Fruit fly (Drosophila melanogaster) whole organism, embryonic: ENCODE results near the gene CG7054.

Source experiments
- B-H2 ChIP-seq: fragments of 200-800 bp; sonication (Bioruptor generic); optimal IDR thresholded peaks from 2 replicates; lab custom pipeline; 2018; ENCODE audit warnings: missing biosample characterization, mild to moderate bottlenecking, missing genetic modification characterization
- CG10431 ChIP-seq: fragments of 200-800 bp; sonication (Bioruptor generic); optimal IDR thresholded peaks from 3 replicates; lab custom pipeline; 2018; ENCODE audit warnings: missing biosample characterization, mild to moderate bottlenecking, missing genetic modification characterization
- CG10959 ChIP-seq: fragments of 200-800 bp; sonication (Bioruptor generic); IDR thresholded peaks from 2 replicates; pipeline ENCODE4 v1.3.6; 2022; ENCODE audit warnings: missing biosample characterization, missing genetic modification characterization
- CG12155 ChIP-seq: fragments of 200-800 bp; sonication (Bioruptor generic); optimal IDR thresholded peaks from 3 replicates; lab custom pipeline; 2016; ENCODE audit warnings: missing biosample characterization, missing genetic modification characterization
- CG12769 ChIP-seq: fragments of 200-800 bp; sonication (Bioruptor generic); optimal IDR thresholded peaks from 2 replicates; lab custom pipeline; 2019; ENCODE audit warnings: missing biosample characterization, mild to moderate bottlenecking, missing genetic modification characterization, moderate library complexity
- CG15601 ChIP-seq: fragments of 200-800 bp; sonication (Bioruptor generic); optimal IDR thresholded peaks from 3 replicates; lab custom pipeline; 2019; ENCODE audit warnings: missing biosample characterization, mild to moderate bottlenecking, missing genetic modification characterization, moderate library complexity
- CG16779 ChIP-seq: fragments of 200-800 bp; sonication (Bioruptor generic); IDR thresholded peaks from 2 replicates; pipeline ENCODE4 v1.3.6; 2022; ENCODE audit warnings: missing biosample characterization, missing genetic modification characterization
- CG17829 ChIP-seq: fragments of 200-800 bp; optimal IDR thresholded peaks from 2 replicates; lab custom pipeline; 2019; ENCODE audit warnings: missing biosample characterization, mild to moderate bottlenecking, missing genetic modification characterization, moderate library complexity
- CG18262 ChIP-seq: fragments of 200-800 bp; optimal IDR thresholded peaks from 3 replicates; lab custom pipeline; 2019; ENCODE audit warnings: missing biosample characterization, mild to moderate bottlenecking, missing genetic modification characterization, moderate library complexity
- CG31388 ChIP-seq: fragments of 200-800 bp; sonication (Bioruptor generic); optimal IDR thresholded peaks from 2 replicates; lab custom pipeline; 2016; ENCODE audit warnings: missing biosample characterization, missing genetic modification characterization
- CG4360 ChIP-seq: fragments of 200-800 bp; sonication (Bioruptor generic); IDR thresholded peaks from 2 replicates; pipeline ENCODE4 v1.3.6; 2022; ENCODE audit warnings: missing biosample characterization, missing genetic modification characterization
- CG4730 ChIP-seq: fragments of 200-800 bp; sonication (Bioruptor generic); IDR thresholded peaks from 2 replicates; pipeline ENCODE4 v1.3.6; 2022; ENCODE audit warnings: missing biosample characterization, missing genetic modification characterization
- CG7745 ChIP-seq: fragments of 200-800 bp; sonication (Bioruptor generic); optimal IDR thresholded peaks from 2 replicates; lab custom pipeline; 2018; ENCODE audit warnings: missing biosample characterization, mild to moderate bottlenecking, missing genetic modification characterization, moderate library complexity
- CG9797 ChIP-seq: fragments of 200-800 bp; sonication (Bioruptor generic); optimal IDR thresholded peaks from 3 replicates; lab custom pipeline; 2018; ENCODE audit warnings: missing biosample characterization, mild to moderate bottlenecking, missing genetic modification characterization
- CHES-1-like ChIP-seq: fragments of 200-800 bp; sonication (Bioruptor generic); optimal IDR thresholded peaks from 2 replicates; lab custom pipeline; 2016; ENCODE audit warnings: missing biosample characterization, missing genetic modification characterization
- Chrac-16 ChIP-seq: fragments of 200-800 bp; sonication (Bioruptor generic); optimal IDR thresholded peaks from 3 replicates; lab custom pipeline; 2016; ENCODE audit warnings: missing biosample characterization, missing genetic modification characterization
- CkIIα-i1 ChIP-seq: fragments of 200-800 bp; sonication (Bioruptor generic); IDR thresholded peaks from 2 replicates; pipeline ENCODE4 v1.3.6; 2022; ENCODE audit warnings: missing biosample characterization, missing genetic modification characterization
- Dbx ChIP-seq: fragments of 200-800 bp; sonication (Bioruptor generic); IDR thresholded peaks from 3 replicates; pipeline ENCODE4 v1.3.6; 2022; ENCODE audit warnings: missing biosample characterization, missing genetic modification characterization
- Deaf1 ChIP-seq: fragments of 200-800 bp; optimal IDR thresholded peaks from 3 replicates; lab custom pipeline; 2019; ENCODE audit warnings: missing biosample characterization, mild to moderate bottlenecking, missing genetic modification characterization, moderate library complexity
- Dip2 ChIP-seq: fragments of 200-800 bp; sonication (Bioruptor generic); IDR thresholded peaks from 2 replicates; pipeline ENCODE4 v1.3.6; 2022; ENCODE audit warnings: missing biosample characterization, missing genetic modification characterization
- Hand ChIP-seq: fragments of 200-800 bp; sonication (Bioruptor generic); optimal IDR thresholded peaks from 2 replicates; lab custom pipeline; 2017; ENCODE audit warnings: mild to moderate bottlenecking, missing biosample characterization, missing genetic modification reagents, missing genetic modification characterization
- Hr51 ChIP-seq, 2 experiments: fragments of 200-800 bp; sonication (Bioruptor generic); optimal IDR thresholded peaks; 2 replicates in 1 of 2; 3 replicates in 1 of 2; lab custom pipeline; 2016 to 2018; ENCODE audit warnings: missing biosample characterization in 2 of 2, missing genetic modification characterization in 2 of 2, mild to moderate bottlenecking in 1 of 2, moderate library complexity in 1 of 2
- Lhr ChIP-seq: fragments of 200-800 bp; sonication (Bioruptor generic); optimal IDR thresholded peaks from 3 replicates; lab custom pipeline; 2017; ENCODE audit warnings: mild to moderate bottlenecking, missing biosample characterization, missing genetic modification reagents, missing genetic modification characterization
- Med ChIP-seq: fragments of 200-800 bp; sonication (Bioruptor generic); peaks from one replicate; lab custom pipeline; 2016; ENCODE audit warnings: missing biosample characterization, missing genetic modification characterization, mild to moderate bottlenecking, inconsistent platforms, moderate library complexity
- NK7.1 ChIP-seq: fragments of 200-800 bp; sonication (Bioruptor generic); optimal IDR thresholded peaks from 3 replicates; lab custom pipeline; 2016; ENCODE audit warnings: missing biosample characterization, missing genetic modification characterization
- Nf-YB ChIP-seq: fragments of 200-800 bp; sonication (Bioruptor generic); optimal IDR thresholded peaks from 3 replicates; lab custom pipeline; 2019; ENCODE audit warnings: missing biosample characterization, mild to moderate bottlenecking, missing genetic modification characterization, moderate library complexity
- Pdp1 ChIP-seq, 2 experiments: fragments of 200-800 bp; sonication (Bioruptor generic); optimal IDR thresholded peaks; 3 replicates each; lab custom pipeline; 2016; ENCODE audit warnings: missing biosample characterization in 2 of 2, missing genetic modification characterization in 2 of 2, mild to moderate bottlenecking in 1 of 2, moderate library complexity in 1 of 2
- Scr ChIP-seq: fragments of 200-800 bp; sonication (Bioruptor generic); IDR thresholded peaks from 2 replicates; pipeline ENCODE4 v1.3.6; 2022; ENCODE audit warnings: missing biosample characterization, missing genetic modification characterization; ENCODE audit not compliant: partially characterized antibody
- Ssrp ChIP-seq: fragments of 200-800 bp; sonication (Bioruptor generic); optimal IDR thresholded peaks from 2 replicates; lab custom pipeline; 2018; ENCODE audit warnings: missing biosample characterization, mild to moderate bottlenecking, missing genetic modification characterization, moderate library complexity
- TFAM ChIP-seq: fragments of 200-800 bp; sonication (Bioruptor generic); optimal IDR thresholded peaks from 2 replicates; lab custom pipeline; 2017; ENCODE audit warnings: missing biosample characterization, missing genetic modification characterization, inconsistent platforms
- Usf ChIP-seq: fragments of 200-800 bp; sonication (Bioruptor generic); optimal IDR thresholded peaks from 2 replicates; lab custom pipeline; 2017; ENCODE audit warnings: missing genotype, missing biosample characterization, missing genetic modification characterization
- al ChIP-seq: fragments of 200-800 bp; sonication (Bioruptor generic); IDR thresholded peaks from 2 replicates; pipeline ENCODE4 v1.3.6; 2022; ENCODE audit warnings: missing biosample characterization, missing genetic modification characterization
- amos ChIP-seq: fragments of 200-800 bp; sonication (Bioruptor generic); IDR thresholded peaks from 2 replicates; pipeline ENCODE4 v1.3.6; 2022; ENCODE audit warnings: missing biosample characterization, missing genetic modification characterization; ENCODE audit not compliant: partially characterized antibody
- az2 ChIP-seq: fragments of 200-800 bp; sonication (Bioruptor generic); optimal IDR thresholded peaks from 3 replicates; lab custom pipeline; 2016; ENCODE audit warnings: missing biosample characterization, missing genetic modification characterization
- bigmax ChIP-seq: fragments of 200-800 bp; sonication (Bioruptor generic); optimal IDR thresholded peaks from 2 replicates; lab custom pipeline; 2018; ENCODE audit warnings: missing biosample characterization, mild to moderate bottlenecking, missing genetic modification characterization
- cad ChIP-seq: fragments of >200 bp; optimal IDR thresholded peaks from 2 replicates; lab custom pipeline; 2017; ENCODE audit warnings: missing biosample characterization, missing genetic modification characterization
- caup ChIP-seq: fragments of 200-800 bp; sonication (Bioruptor generic); optimal IDR thresholded peaks from 3 replicates; lab custom pipeline; 2017; ENCODE audit warnings: missing biosample characterization, mild to moderate bottlenecking, missing genetic modification characterization, moderate library complexity; ENCODE audit not compliant: severe bottlenecking
- dysf ChIP-seq: fragments of 200-800 bp; sonication (Bioruptor generic); IDR thresholded peaks from 3 replicates; pipeline ENCODE4 v1.3.6; 2022; ENCODE audit warnings: missing biosample characterization, missing genetic modification characterization
- gcm ChIP-seq: fragments of 200-800 bp; sonication (Bioruptor generic); optimal IDR thresholded peaks from 2 replicates; lab custom pipeline; 2019; ENCODE audit warnings: missing biosample characterization, mild to moderate bottlenecking, missing genetic modification characterization, moderate library complexity
- hkb ChIP-seq, 2 experiments: fragments of 200-800 bp in 1 of 2; fragments of >200 bp in 1 of 2; sonication (Bioruptor generic) in 1 of 2; IDR thresholded peaks in 1 of 2; optimal IDR thresholded peaks in 1 of 2; 2 replicates each; pipeline versions ENCODE4 v1.3.6 to Lab custom; 2017 to 2022; ENCODE audit warnings: missing biosample characterization in 1 of 2, missing genetic modification characterization in 1 of 2
- lilli ChIP-seq: fragments of 200-800 bp; sonication (Bioruptor generic); optimal IDR thresholded peaks from 3 replicates; lab custom pipeline; 2016; ENCODE audit warnings: missing biosample characterization, missing genetic modification characterization
- nom ChIP-seq: fragments of 200-800 bp; sonication (Bioruptor generic); optimal IDR thresholded peaks from 2 replicates; lab custom pipeline; 2017; ENCODE audit warnings: missing biosample characterization, missing genetic modification characterization, mild to moderate bottlenecking, moderate library complexity, missing genetic modification reagents
- phol ChIP-seq: fragments of 200-800 bp; sonication (Bioruptor generic); optimal IDR thresholded peaks from 3 replicates; lab custom pipeline; 2018; ENCODE audit warnings: missing biosample characterization, mild to moderate bottlenecking, missing genetic modification characterization, moderate library complexity
- psq ChIP-seq: fragments of 200-800 bp; sonication (Bioruptor generic); optimal IDR thresholded peaks from 2 replicates; lab custom pipeline; 2017; ENCODE audit warnings: missing biosample characterization, missing genetic modification characterization
- pum ChIP-seq: fragments of 200-800 bp; sonication (Bioruptor generic); optimal IDR thresholded peaks from 2 replicates; lab custom pipeline; 2016; ENCODE audit warnings: missing biosample characterization, missing genetic modification characterization
- repo ChIP-seq: fragments of 200-800 bp; sonication (Bioruptor generic); optimal IDR thresholded peaks from 2 replicates; lab custom pipeline; 2016; ENCODE audit warnings: missing biosample characterization, missing genetic modification characterization
- sr ChIP-seq: fragments of 200-800 bp; sonication (Bioruptor generic); IDR thresholded peaks from 3 replicates; pipeline ENCODE4 v1.3.6; 2022; ENCODE audit warnings: missing biosample characterization, missing genetic modification characterization
- stwl ChIP-seq: fragments of 200-800 bp; sonication (Bioruptor generic); optimal IDR thresholded peaks from 3 replicates; lab custom pipeline; 2018; ENCODE audit warnings: missing biosample characterization, mild to moderate bottlenecking, missing genetic modification characterization, moderate library complexity
- wek ChIP-seq: fragments of 200-800 bp; sonication (Bioruptor generic); optimal IDR thresholded peaks from 3 replicates; lab custom pipeline; 2018; ENCODE audit warnings: missing biosample characterization, mild to moderate bottlenecking, missing genetic modification characterization, moderate library complexity

The CG7054 gene

dm6 chr3R:22497025-22497424 lies 32.2 kb downstream of the CG7054 start, which contains the start of gene Octbeta1R (continued):
- no peak for TF ChIP-seq bigmax (GFP tag; lab: Kevin White, UChicago)
- peak; percentile 22 for TF ChIP-seq Med (GFP tag; lab: Kevin White, UChicago)
- TF ChIP-seq Deaf1, result peak; percentile 94
- no peak for TF ChIP-seq Hand
- TF ChIP-seq CG18262 (tag; lab: Kevin White, UChicago), result no peak
- TF ChIP-seq CG9797 (GFP tag; lab: Kevin White, UChicago), result no peak
- no peak for TF ChIP-seq psq (GFP tag; lab: Kevin White, UChicago)
- TF ChIP-seq CG16779, result no peak
- TF ChIP-seq, all 482 proteins: peak for 6

dm6 chr3R:22503630-22504029 lies 38.8 kb downstream of the CG7054 start:
- TF ChIP-seq CG10431 (GFP tag; lab: Kevin White, UChicago) (no peak), stwl (tag; lab: Kevin White, UChicago) (no peak), Dip2 (GFP tag; lab: Robert Waterston, UW) (no peak), B-H2 (GFP tag; lab: Kevin White, UChicago) (no peak), gcm (no peak), CG12769 (peak; percentile 66), Dbx (GFP tag; lab: Robert Waterston, UW) (no peak), CG7745 (tag; lab: Kevin White, UChicago) (no peak), sr (GFP tag; lab: Robert Waterston, UW) (no peak), CG15601 (tag; lab: Kevin White, UChicago) (no peak), Usf (GFP tag; lab: Kevin White, UChicago) (no peak), CkIIα-i1 (no peak), Ssrp (no peak), dysf (0 out of 3 replicates have a peak, but pooled peaks have one; percentile 26), pum (no peak), hkb (optimal IDR thresholded peaks at IDR 0.05; lab: Kevin White, UChicago) (no peak), hkb (GFP tag; IDR thresholded peaks at IDR 0.05; lab: Robert Waterston, UW) (no peak), al (GFP tag; lab: Robert Waterston, UW) (no peak), caup (GFP tag; lab: Kevin White, UChicago) (peak; percentile 30), wek (GFP tag; lab: Kevin White, UChicago) (no peak), phol (tag; lab: Kevin White, UChicago) (no peak), nom (GFP tag; lab: Kevin White, UChicago) (no peak), CG12155 (no peak), Pdp1 (GFP tag; optimal IDR thresholded peaks at IDR 0.05; lab: Kevin White, UChicago) (no peak), Lhr (GFP tag; lab: Kevin White, UChicago) (no peak), CG17829 (no peak), Nf-YB (GFP tag; lab: Kevin White, UChicago) (no peak), CG10959 (GFP tag; lab: Robert Waterston, UW) (no peak), CG4730 (GFP tag; lab: Robert Waterston, UW) (0 out of 2 replicates have a peak, but pooled peaks have one; percentile 21), Chrac-16 (no peak), lilli (GFP tag; lab: Kevin White, UChicago) (peak; percentile 22), Hr51 (GFP tag; optimal IDR thresholded peaks at IDR 0.05; lab: Kevin White, UChicago) (peak in 1 of 2 experiments; percentile 37), TFAM (no peak), amos (no peak), CHES-1-like (GFP tag; lab: Kevin White, UChicago) (no peak), CG4360 (GFP tag; lab: Robert Waterston, UW) (no peak), CG31388 (no peak), NK7.1 (GFP tag; lab: Kevin White, UChicago) (no peak), cad (GFP tag; lab: Kevin White, UChicago) (no peak), repo (GFP tag; lab: Kevin White, UChicago) (no peak), Scr (GFP tag; lab: Robert Waterston, UW) (no peak), az2 (GFP tag; lab: Kevin White, UChicago) (no peak)
